Worm (Caenorhabditis elegans) whole organism, mixed stage, embryonic: ENCODE measurements around the gene F11E6.10.

ENCODE experiments used
- blmp-1 ChIP-seq: fragments of 150-350 bp; optimal IDR thresholded peaks from 2 replicates; lab custom pipeline; 2014; ENCODE audit warnings: missing biosample characterization, missing genetic modification characterization
- elt-3 ChIP-seq: fragments of 150-350 bp; optimal IDR thresholded peaks from 2 replicates; lab custom pipeline; 2014; ENCODE audit warnings: missing biosample characterization, missing genetic modification characterization
- lin-13 ChIP-seq: fragments of 150-350 bp; optimal IDR thresholded peaks from 2 replicates; lab custom pipeline; 2014; ENCODE audit warnings: missing biosample characterization, missing genetic modification characterization
- lin-32 ChIP-seq: fragments of 200-800 bp; sonication (Bioruptor generic); optimal IDR thresholded peaks from 2 replicates; lab custom pipeline; 2018; ENCODE audit warnings: mild to moderate bottlenecking, missing genetic modification characterization, missing compliant biosample characterization

ce11 chrIV:17442503-17442902, 20.5 kb downstream of the F11E6.10 start, which contains the start of gene F11E6.11:
- no peak for TF ChIP-seq elt-3
- no peak for TF ChIP-seq lin-13 (tag; lab: Kevin White, UChicago)
- no peak for TF ChIP-seq blmp-1 (tag; lab: Kevin White, UChicago)
- no peak for TF ChIP-seq lin-32 (GFP tag; lab: Kevin White, UChicago)
